Fruit fly (Drosophila melanogaster): ENCODE results near the gene FMRFaR.
A peak's percentile ranks its signal among the peaks of the same experiment; 100 is the strongest.

Gene FMRFaR

dm6 chr3L:3035769-3036583, 34.5 kb downstream of the FMRFaR start:
- TF ChIP-seq EcR (GFP tag; optimal IDR thresholded peaks at IDR 0.05) (no peak), Dll (optimal IDR thresholded peaks at IDR 0.05) (no peak), usp (GFP tag; optimal IDR thresholded peaks at IDR 0.05) (no peak), pan (optimal IDR thresholded peaks at IDR 0.05) (no peak), psq (optimal IDR thresholded peaks at IDR 0.05) (no peak), CG8478 (optimal IDR thresholded peaks at IDR 0.05) (no peak)

- TF ChIP-seq pan (optimal IDR thresholded peaks at IDR 0.05) (peak; percentile 77), usp (GFP tag; optimal IDR thresholded peaks at IDR 0.05) (no peak)
Observed at dm6 chr3L:3036951-3037586, 35.6 kb downstream of the FMRFaR start.

dm6 chr3L:3037822-3038563, 36.5 kb downstream of the FMRFaR start:
- no peak for TF ChIP-seq EcR (GFP tag; optimal IDR thresholded peaks at IDR 0.05)
- TF ChIP-seq Dll (optimal IDR thresholded peaks at IDR 0.05) = no peak
- no peak for TF ChIP-seq CG8478 (optimal IDR thresholded peaks at IDR 0.05)
- TF ChIP-seq psq (optimal IDR thresholded peaks at IDR 0.05) = no peak
- TF ChIP-seq usp (GFP tag; optimal IDR thresholded peaks at IDR 0.05) = no peak
- TF ChIP-seq pan (optimal IDR thresholded peaks at IDR 0.05) = no peak

- TF ChIP-seq CG8478 (optimal IDR thresholded peaks at IDR 0.05) (no peak), usp (GFP tag; optimal IDR thresholded peaks at IDR 0.05) (no peak), EcR (GFP tag; optimal IDR thresholded peaks at IDR 0.05) (no peak), pan (optimal IDR thresholded peaks at IDR 0.05) (no peak), Dll (optimal IDR thresholded peaks at IDR 0.05) (no peak), psq (optimal IDR thresholded peaks at IDR 0.05) (no peak)
Observed at dm6 chr3L:3042150-3043049, 40.9 kb downstream of the FMRFaR start, which contains the start of gene Prx4. Prx4 (plus strand) TSS chr3L:3042359.

dm6 chr3L:3045256-3045743, 43.8 kb downstream of the FMRFaR start:
- TF ChIP-seq CG8478 (optimal IDR thresholded peaks at IDR 0.05) (no peak), psq (optimal IDR thresholded peaks at IDR 0.05) (no peak), EcR (GFP tag; optimal IDR thresholded peaks at IDR 0.05) (no peak), Dll (optimal IDR thresholded peaks at IDR 0.05) (no peak), usp (GFP tag; optimal IDR thresholded peaks at IDR 0.05) (no peak), pan (optimal IDR thresholded peaks at IDR 0.05) (no peak)

dm6 chr3L:3046325-3047156, 45.0 kb downstream of the FMRFaR start, which contains the start of the genes scramb2 and Sk2:
scramb2 (minus strand) TSS chr3L:3046812.
Sk2 (plus strand) TSS chr3L:3047087.
- TF ChIP-seq psq (optimal IDR thresholded peaks at IDR 0.05) (no peak), usp (GFP tag; optimal IDR thresholded peaks at IDR 0.05) (no peak), Dll (optimal IDR thresholded peaks at IDR 0.05) (peak; percentile 52), CG8478 (optimal IDR thresholded peaks at IDR 0.05) (no peak)

- TF ChIP-seq psq (optimal IDR thresholded peaks at IDR 0.05) = no peak
Observed at dm6 chr3L:3048647-3049046, 47.1 kb downstream of the FMRFaR start.

- TF ChIP-seq usp (GFP tag; optimal IDR thresholded peaks at IDR 0.05) = no peak
- no peak for TF ChIP-seq Dll (optimal IDR thresholded peaks at IDR 0.05)
- TF ChIP-seq pan (optimal IDR thresholded peaks at IDR 0.05) = no peak
- TF ChIP-seq CG8478 (optimal IDR thresholded peaks at IDR 0.05) = no peak
Observed at dm6 chr3L:3050185-3050584, 48.7 kb downstream of the FMRFaR start, which contains the start of gene CG32485. CG32485 (plus strand) TSS chr3L:3050323.

dm6 chr3L:3052110-3052871, 50.8 kb downstream of the FMRFaR start, which contains the start of gene CG1271:
CG1271 (plus strand) TSS chr3L:3052514.
- TF ChIP-seq Dll (optimal IDR thresholded peaks at IDR 0.05) (no peak), usp (GFP tag; optimal IDR thresholded peaks at IDR 0.05) (no peak), pan (optimal IDR thresholded peaks at IDR 0.05) (no peak), psq (optimal IDR thresholded peaks at IDR 0.05) (no peak), CG8478 (optimal IDR thresholded peaks at IDR 0.05) (no peak), EcR (GFP tag; optimal IDR thresholded peaks at IDR 0.05) (no peak)

- TF ChIP-seq pan (optimal IDR thresholded peaks at IDR 0.05) (no peak), EcR (GFP tag; optimal IDR thresholded peaks at IDR 0.05) (no peak), usp (GFP tag; optimal IDR thresholded peaks at IDR 0.05) (no peak), psq (optimal IDR thresholded peaks at IDR 0.05) (no peak), Dll (optimal IDR thresholded peaks at IDR 0.05) (no peak), CG8478 (optimal IDR thresholded peaks at IDR 0.05) (no peak)
Observed at dm6 chr3L:3054099-3054498, 52.6 kb downstream of the FMRFaR start.
